Worm (Caenorhabditis elegans): ENCODE measurements around the gene sqst-5.

sqst-5 gene

ce11 chrIII:156645-157044 is 9.2 kb upstream of the sqst-5 start, which contains the start of the genes zig-13 and ver-1:
zig-13 (minus strand) TSS chrIII:156745.
ver-1 (plus strand) TSS chrIII:156824.
- TF ChIP-seq cnd-1 (tag; optimal IDR thresholded peaks at IDR 0.05) (no peak), nhr-12 (tag; optimal IDR thresholded peaks at IDR 0.05) (no peak)

- TF ChIP-seq ceh-39 (tag; optimal IDR thresholded peaks at IDR 0.05), result no peak
- peak; percentile 70 for TF ChIP-seq elt-3 (tag; optimal IDR thresholded peaks at IDR 0.05)
These were observed 6.7 kb upstream of the sqst-5 start for ce11 chrIII:154168-154567.

- TF ChIP-seq sem-2 (GFP tag; optimal IDR thresholded peaks at IDR 0.05), result no peak
- no peak for TF ChIP-seq sptf-1 (tag; optimal IDR thresholded peaks at IDR 0.05)
- no peak for TF ChIP-seq tbx-8 (GFP tag; optimal IDR thresholded peaks at IDR 0.05)
- no peak for TF ChIP-seq nhr-28 (tag; optimal IDR thresholded peaks at IDR 0.05)
- TF ChIP-seq cnd-1 (tag; optimal IDR thresholded peaks at IDR 0.05), result no peak
- TF ChIP-seq mab-5 (tag; optimal IDR thresholded peaks at IDR 0.05), result no peak
- TF ChIP-seq snpc-4 (tag; optimal IDR thresholded peaks at IDR 0.05), result no peak
- no peak for TF ChIP-seq mls-2 (tag; optimal IDR thresholded peaks at IDR 0.05)
These were observed 3.7 kb upstream of the sqst-5 start for ce11 chrIII:151084-151483.

ce11 chrIII:149132-149531 is 1.7 kb upstream of the sqst-5 start:
- TF ChIP-seq blmp-1 (tag; optimal IDR thresholded peaks at IDR 0.05), result no peak
- no peak for TF ChIP-seq nhr-12 (tag; optimal IDR thresholded peaks at IDR 0.05)
- TF ChIP-seq nhr-76 (tag; optimal IDR thresholded peaks at IDR 0.05), result no peak
- no peak for TF ChIP-seq elt-3 (tag; optimal IDR thresholded peaks at IDR 0.05)
- TF ChIP-seq nhr-237 (tag; optimal IDR thresholded peaks at IDR 0.05), result no peak
- TF ChIP-seq ztf-11 (tag; optimal IDR thresholded peaks at IDR 0.05), result no peak

- TF ChIP-seq tbx-8 (GFP tag; optimal IDR thresholded peaks at IDR 0.05) (no peak), cnd-1 (tag; optimal IDR thresholded peaks at IDR 0.05) (no peak), nhr-76 (tag; optimal IDR thresholded peaks at IDR 0.05) (no peak), nhr-2 (tag; optimal IDR thresholded peaks at IDR 0.05) (no peak), elt-1 (tag; optimal IDR thresholded peaks at IDR 0.05; ENCODE audit: borderline replicate concordance, insufficient read depth) (no peak), ceh-83 (GFP tag; optimal IDR thresholded peaks at IDR 0.05) (no peak), ham-2 (GFP tag; optimal IDR thresholded peaks at IDR 0.05) (no peak), hlh-1 (tag; optimal IDR thresholded peaks at IDR 0.05) (no peak), bed-3 (GFP tag; optimal IDR thresholded peaks at IDR 0.05) (no peak)
These were observed 1.1 kb downstream of the sqst-5 start, which contains the start of gene fbxb-84 for ce11 chrIII:146369-146768. fbxb-84 (minus strand) TSS chrIII:146469.

- TF ChIP-seq bed-3 (GFP tag; optimal IDR thresholded peaks at IDR 0.05) (no peak), mep-1 (tag; optimal IDR thresholded peaks at IDR 0.05) (no peak), ceh-39 (tag; optimal IDR thresholded peaks at IDR 0.05) (no peak), lin-13 (tag; optimal IDR thresholded peaks at IDR 0.05) (no peak), unc-39 (tag; optimal IDR thresholded peaks at IDR 0.05) (no peak), cnd-1 (tag; optimal IDR thresholded peaks at IDR 0.05) (no peak), elt-3 (tag; optimal IDR thresholded peaks at IDR 0.05) (no peak), drap-1 (GFP tag; optimal IDR thresholded peaks at IDR 0.05) (no peak), nhr-28 (tag; optimal IDR thresholded peaks at IDR 0.05) (no peak), ceh-43 (GFP tag; optimal IDR thresholded peaks at IDR 0.05) (no peak), blmp-1 (tag; optimal IDR thresholded peaks at IDR 0.05) (no peak), elt-1 (tag; optimal IDR thresholded peaks at IDR 0.05; ENCODE audit: borderline replicate concordance, insufficient read depth) (no peak), pha-4 (tag; optimal IDR thresholded peaks at IDR 0.05) (no peak), nhr-76 (tag; optimal IDR thresholded peaks at IDR 0.05) (no peak), lin-32 (GFP tag; optimal IDR thresholded peaks at IDR 0.05) (no peak), lsy-2 (tag; optimal IDR thresholded peaks at IDR 0.05) (no peak), sptf-1 (tag; optimal IDR thresholded peaks at IDR 0.05) (no peak), nhr-12 (tag; optimal IDR thresholded peaks at IDR 0.05) (no peak)
These were observed 2.3 kb downstream of the sqst-5 start, which contains the start of the genes T17A3.12 and fbxb-83 for ce11 chrIII:145078-145477. T17A3.12 (minus strand) TSS chrIII:145178. fbxb-83 (minus strand) TSS chrIII:145211.

ce11 chrIII:143121-143520 is 4.3 kb downstream of the sqst-5 start, which contains the start of gene fbxb-82:
fbxb-82 (minus strand) TSS chrIII:143221.
- TF ChIP-seq nhr-76 (tag; optimal IDR thresholded peaks at IDR 0.05) (no peak), snpc-4 (tag; optimal IDR thresholded peaks at IDR 0.05) (no peak)
